Worm (Caenorhabditis elegans): ENCODE measurements around the gene mct-5.

The mct-5 gene

DNA sequence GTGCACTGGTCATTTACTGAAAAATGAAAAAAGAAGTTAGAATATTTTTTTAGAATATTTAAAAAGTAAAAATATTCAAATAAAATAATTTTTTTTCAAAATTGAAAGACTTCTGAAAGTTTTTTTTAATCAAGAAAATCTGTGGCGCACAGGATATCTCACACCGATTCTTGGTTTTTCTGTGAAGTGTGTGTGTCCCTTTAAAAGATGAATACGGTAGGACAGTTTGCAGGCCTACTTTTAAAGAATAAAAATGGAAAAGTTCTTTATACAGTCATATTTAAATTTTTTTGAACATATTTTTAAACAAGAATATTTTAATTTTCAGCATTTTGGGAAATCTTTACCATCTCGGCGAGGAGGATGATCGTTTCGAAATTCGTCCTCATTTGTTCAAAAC is at the start of gene mct-5:
mct-5 (minus strand) TSS at position 16 of the 400 bp plus-strand sequence.
- TF ChIP-seq unc-62 (GFP tag; optimal IDR thresholded peaks at IDR 0.05), result no peak

DNA sequence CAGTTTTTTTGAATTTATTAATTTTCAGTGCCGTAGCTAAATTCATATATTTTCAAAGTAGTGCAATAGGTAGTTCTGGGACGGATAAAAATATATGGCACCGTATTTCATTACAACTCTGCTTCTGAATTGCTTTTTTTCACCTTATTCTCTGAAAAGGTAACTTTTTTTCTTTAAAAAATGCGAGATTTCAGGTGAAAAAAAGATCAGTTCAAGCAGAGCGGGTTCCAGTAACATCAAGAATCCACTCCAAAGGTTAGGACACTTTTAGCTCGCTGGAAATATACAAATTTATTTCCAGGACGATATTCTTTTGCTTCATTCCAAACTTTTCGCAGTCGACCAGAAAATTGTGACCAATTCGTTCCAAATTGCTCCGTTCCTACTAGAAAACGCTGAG is 49.7 kb upstream of the mct-5 start, which contains the start of gene T07F8.1:
T07F8.1 (plus strand) TSS at position 301 of the 400 bp plus-strand sequence.
- no peak for TF ChIP-seq unc-62 (GFP tag; optimal IDR thresholded peaks at IDR 0.05)

DNA sequence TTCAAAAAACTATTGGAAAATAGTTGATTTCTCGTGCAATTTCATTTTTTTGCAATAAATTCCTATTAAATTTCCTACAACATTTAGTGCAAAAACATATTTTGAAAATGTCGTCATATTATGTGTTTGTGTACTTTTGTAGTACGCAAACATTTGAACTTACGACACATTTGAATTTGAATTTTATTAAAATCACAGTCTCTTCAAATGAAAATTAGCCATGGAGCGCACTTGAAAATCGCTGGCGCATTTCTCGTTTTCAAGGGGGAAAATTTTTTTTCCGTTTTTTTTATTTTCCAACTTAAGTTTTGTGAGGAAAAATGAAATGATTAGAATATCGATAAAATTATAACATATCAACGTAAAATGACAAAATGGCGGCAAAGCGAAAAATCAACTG is 49.2 kb upstream of the mct-5 start:
- TF ChIP-seq unc-62 (GFP tag; optimal IDR thresholded peaks at IDR 0.05), result no peak

DNA sequence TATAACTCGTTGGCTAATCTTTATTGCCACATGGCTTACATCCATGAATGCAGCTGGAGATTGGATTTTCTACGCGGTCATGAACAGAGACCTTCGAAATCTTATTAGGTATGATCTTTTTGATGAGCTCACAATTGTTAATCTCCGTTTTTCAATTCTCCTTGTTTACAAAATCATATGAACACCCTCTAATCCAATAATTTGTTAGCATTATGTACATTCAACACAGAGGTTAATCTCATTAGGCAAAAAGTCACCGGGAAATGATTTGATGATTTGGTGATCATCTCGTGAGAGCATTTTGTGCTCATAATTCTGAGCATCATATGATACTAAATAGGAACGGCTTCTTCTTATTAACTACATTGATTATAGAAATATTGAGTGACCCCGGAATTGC is 47.8 kb upstream of the mct-5 start:
- TF ChIP-seq unc-62 (GFP tag; optimal IDR thresholded peaks at IDR 0.05), result no peak

DNA sequence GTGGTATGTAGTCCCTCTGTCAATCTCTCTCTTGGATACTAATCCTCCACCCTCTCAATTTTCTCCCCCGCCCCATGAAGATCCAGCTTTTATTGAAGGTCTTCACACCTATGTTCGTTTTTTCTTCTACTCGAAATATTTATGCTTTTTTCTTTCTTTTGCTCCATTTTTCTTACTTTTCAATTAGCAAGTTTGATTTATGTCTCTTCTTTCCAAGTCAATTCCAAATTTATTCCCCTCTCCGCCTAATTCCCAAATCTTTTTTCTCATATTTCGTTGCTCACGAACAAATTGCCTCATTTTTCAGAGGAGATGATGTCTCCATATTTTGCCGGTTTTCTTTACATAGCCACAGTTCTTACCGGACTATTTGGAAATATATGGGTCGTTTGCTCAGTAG is 45.9 kb upstream of the mct-5 start, which contains the start of gene npr-31:
npr-31 (plus strand) TSS at position 301 of the 400 bp plus-strand sequence.
- no peak for TF ChIP-seq unc-62 (GFP tag; optimal IDR thresholded peaks at IDR 0.05)

DNA sequence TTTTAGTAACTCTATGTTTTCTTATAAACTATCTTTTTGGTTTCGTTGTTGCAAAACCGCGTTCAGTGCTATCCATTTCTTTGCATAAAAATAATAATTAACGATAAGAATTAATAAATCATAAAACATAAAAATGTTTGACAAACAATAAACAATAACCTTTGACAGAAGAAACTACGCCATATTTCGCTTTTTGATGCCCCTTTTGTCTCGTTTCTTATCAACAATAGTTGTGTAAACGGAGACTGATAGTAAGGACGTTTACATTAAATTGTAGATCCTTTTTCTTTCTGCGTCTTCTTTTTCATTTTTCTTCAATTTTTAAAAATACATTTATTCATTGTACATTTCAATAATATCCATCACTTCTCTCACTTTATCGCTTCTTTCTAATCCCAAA is 40.7 kb upstream of the mct-5 start:
- TF ChIP-seq unc-62 (GFP tag; optimal IDR thresholded peaks at IDR 0.05), result no peak

DNA sequence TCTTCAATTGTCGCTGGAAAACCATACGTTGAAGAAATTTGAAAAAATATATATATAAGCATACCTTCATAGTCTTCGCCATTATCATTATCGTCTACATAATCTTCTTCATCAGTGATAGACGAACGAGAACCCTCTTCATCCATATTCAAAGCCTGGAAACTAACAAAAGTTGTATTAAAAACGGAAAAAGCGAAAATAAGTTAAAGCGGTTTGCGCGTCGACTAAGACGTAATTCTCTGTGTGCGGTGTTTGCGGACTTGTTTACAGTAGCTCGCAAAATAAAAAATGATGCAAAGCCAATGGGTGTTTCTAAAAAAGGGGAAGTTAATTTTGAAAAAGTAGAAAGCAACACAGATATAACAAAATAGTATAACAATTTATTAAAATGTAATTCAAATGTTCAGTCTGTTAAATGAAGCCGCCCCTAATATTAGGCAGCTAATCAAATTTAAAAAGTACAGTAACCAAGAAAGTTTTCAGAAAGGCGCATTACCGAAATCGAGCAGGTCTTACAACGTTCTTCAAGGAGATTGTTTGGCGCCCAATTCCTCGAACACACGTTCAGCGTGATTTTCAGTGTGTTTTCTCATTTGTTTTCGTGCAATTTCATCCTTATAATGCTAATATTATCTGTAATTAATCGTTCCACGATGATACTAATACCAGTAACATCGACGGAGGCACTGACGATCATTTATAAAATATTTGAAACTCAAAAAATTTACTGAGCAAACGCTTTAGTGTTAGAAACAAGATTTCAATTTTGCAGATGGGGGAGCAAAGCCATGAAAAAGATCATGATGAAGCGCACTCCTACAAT is 33.7 kb upstream of the mct-5 start, which contains the start of the genes T07F8.4 and gld-3:
T07F8.4 (minus strand) TSS at position 162 of the 823 bp plus-strand sequence.
gld-3 (plus strand) TSS at position 773 of the 823 bp plus-strand sequence.
- TF ChIP-seq unc-62 (GFP tag; optimal IDR thresholded peaks at IDR 0.05), result no peak

DNA sequence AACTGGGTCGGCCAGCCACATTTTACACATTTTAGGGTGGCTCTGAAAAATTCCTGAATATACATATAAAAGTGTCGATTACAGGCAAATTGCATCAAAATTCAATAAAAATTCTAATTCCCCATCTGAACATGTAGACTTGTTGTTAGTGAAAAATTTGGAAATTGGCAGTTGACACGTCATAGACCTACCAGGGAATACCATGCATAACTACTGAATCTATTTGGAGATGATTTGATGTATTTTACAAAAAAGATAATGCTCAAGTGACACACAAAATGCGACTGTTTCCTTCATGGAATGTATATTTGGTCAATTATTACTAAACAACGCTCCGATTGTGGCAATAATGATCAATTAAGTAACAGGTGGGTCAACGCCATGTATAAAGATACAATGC is 28.1 kb upstream of the mct-5 start, which contains the start of gene F10E7.1:
F10E7.1 (plus strand) TSS at position 301 of the 400 bp plus-strand sequence.
- no peak for TF ChIP-seq unc-62 (GFP tag; optimal IDR thresholded peaks at IDR 0.05)

DNA sequence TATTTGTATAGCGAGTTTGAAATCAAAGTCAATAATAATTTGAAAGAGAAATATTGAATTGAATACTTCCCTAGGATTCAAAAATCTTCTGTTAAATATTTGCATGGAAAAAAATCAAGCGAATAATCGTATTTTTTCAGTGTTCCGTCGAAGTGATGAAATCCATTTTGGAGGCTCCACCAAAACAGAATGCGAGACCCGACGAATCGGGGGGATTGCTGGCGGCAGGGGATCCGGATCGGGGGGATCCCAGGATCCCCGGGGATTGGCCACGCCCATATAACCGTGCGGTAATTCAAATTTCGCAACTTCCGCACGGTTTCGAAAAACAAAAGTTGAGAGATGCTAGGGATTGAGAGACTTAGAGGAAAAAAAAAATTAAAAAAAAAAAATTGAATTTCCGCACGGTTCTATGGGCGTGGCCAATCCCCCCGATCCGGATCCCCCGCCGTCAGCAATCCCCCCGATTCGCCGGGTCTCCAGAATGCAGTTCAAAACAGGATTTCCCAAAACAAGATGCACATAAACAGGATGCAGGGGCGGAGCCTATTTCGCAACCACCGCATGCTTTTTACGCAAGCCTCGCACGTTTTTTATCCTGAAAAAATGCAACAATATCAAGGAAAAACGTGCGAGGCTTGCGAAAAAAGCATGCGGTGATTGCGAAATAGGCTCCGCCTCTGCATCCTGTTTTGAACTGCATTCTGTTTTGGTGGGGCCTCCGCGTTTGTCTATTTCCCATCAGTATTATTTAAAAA is 24.4 kb upstream of the mct-5 start, which contains the start of gene F10E7.11:
F10E7.11 (minus strand) TSS at position 232 of the 758 bp plus-strand sequence.
- no peak for TF ChIP-seq unc-62 (GFP tag; optimal IDR thresholded peaks at IDR 0.05)

DNA sequence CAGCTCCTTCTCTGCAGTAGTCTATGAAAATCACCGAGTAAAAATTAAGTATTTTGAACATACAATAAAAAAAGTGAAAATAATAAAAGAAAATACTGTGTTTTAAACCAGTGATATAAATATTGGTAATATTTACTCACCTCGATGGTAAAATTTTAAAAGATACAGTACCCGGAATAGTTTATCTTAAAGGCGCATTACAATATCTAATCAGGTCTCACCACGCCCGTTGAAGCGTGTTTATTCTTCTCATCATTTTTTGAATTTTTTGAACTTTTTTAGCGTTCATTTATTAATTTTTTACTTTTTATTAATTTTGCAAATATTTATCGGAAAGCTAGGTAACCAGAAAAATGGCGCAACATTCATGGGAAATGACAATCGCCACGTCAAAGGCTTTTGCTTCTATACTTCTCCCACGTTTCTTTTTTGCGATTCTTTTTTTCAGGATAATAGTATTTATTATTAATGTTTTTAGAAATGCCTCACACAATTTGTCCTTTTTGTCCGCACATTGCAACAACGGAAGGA is 23.4 kb upstream of the mct-5 start, which contains the start of gene F10E7.2:
F10E7.2 (plus strand) TSS at position 481 of the 531 bp plus-strand sequence.
- no peak for TF ChIP-seq unc-62 (GFP tag; optimal IDR thresholded peaks at IDR 0.05)

DNA sequence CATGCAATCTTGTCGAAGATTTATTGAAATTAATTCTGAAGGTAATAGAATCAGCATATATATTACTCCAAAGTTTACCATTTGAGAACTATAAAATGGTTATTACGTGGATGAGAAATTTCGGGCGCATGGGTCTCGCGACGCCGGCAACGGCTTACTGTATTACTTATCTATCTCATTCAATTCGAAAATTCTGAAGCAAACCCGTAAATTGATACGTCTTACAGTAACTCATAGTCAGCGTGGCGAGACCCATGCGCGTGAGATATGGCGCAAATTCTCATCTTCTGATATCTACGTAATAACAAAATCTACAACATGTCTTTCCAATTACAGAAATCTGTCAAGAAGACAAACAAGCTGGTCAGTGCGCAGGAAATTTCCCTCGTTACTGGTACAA is 21.1 kb upstream of the mct-5 start:
- TF ChIP-seq unc-62 (GFP tag; optimal IDR thresholded peaks at IDR 0.05), result no peak

DNA sequence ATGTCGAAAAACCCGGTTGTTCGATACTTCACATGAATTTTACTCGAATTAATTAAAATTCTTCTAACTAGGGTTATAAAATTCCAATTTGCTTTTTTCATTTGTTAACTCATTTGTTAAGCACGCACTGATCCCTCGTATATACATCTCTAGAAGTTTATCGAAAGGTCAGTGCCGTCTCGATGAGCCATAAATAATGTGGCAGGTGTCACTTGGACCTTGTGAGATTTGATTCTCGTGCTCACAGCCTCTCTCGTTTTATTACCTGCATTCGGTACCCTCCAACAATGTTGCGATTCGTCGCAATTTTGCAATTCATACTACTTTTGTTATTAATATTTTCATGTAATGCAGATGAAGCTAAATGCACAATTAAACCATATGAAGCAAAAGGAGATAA is 18.0 kb upstream of the mct-5 start, which contains the start of gene spon-1:
spon-1 (plus strand) TSS at position 208 of the 400 bp plus-strand sequence.
- no peak for TF ChIP-seq unc-62 (GFP tag; optimal IDR thresholded peaks at IDR 0.05)

DNA sequence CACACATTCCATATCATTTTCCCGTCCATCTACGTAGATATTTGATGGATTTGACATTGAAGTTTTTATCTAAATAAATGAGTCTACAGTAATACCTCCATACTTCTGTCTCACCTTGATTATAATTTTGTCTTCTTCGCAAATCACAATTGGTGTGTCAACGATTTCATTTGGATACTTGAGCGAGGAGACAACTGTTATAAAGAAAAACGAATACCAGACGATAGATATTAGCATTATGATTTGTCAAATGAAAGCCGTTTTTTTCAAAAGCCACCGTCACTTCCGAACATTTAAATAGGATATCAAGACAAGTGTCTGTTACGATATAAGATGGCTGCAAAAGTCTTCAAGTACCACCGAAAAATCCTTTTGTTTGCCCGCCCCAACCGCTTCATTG is 17.2 kb upstream of the mct-5 start, which contains the start of gene cutl-5:
cutl-5 (minus strand) TSS at position 269 of the 400 bp plus-strand sequence.
- no peak for TF ChIP-seq unc-62 (GFP tag; optimal IDR thresholded peaks at IDR 0.05)

DNA sequence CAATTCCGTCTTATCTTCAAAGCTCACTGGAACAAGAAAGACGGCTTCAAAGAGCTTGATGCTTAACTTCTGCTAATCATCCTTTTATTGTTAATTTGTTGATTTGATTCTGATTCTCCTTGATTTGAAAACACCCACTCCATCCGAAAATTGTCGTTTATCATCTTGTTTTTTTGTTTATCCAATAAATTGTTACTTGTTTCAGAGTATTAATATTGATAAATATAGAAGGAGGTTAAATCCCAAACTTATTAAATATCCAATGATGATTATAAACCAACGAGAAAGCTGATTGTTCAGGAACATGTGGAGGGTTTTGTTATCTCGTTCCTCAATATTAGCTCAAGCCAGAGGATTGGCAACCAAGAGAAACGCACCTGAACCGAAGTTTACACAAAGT is 14.4 kb upstream of the mct-5 start, which contains the start of gene F10E7.6:
F10E7.6 (plus strand) TSS at position 301 of the 400 bp plus-strand sequence.
- TF ChIP-seq unc-62 (GFP tag; optimal IDR thresholded peaks at IDR 0.05), result no peak

DNA sequence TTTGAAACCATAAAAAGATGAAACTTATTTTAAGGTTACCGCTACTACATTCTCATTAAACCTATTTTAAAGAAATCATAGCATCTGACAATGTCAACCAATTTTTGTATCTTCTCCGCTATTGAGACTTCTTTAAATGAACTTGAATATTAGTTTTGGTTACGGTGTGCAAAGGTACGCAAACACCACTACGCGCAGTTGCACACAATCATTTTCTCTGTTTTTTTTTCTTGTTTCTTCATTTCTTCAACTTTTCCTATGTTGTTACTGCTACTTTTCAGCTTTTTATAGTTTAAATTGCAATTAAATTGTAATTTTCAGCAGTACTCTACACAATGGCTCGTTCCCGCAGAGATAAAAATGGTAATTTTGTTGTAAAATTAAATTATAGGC is 13.3 kb upstream of the mct-5 start, which contains the start of gene F10E7.5:
F10E7.5 (plus strand) TSS at position 322 of the 393 bp plus-strand sequence.
- TF ChIP-seq unc-62 (GFP tag; optimal IDR thresholded peaks at IDR 0.05), result no peak

Measured in whole organism, dauer.